Worm (Caenorhabditis elegans) whole organism, L4/young adult: ENCODE data around the gene asp-8.

ENCODE experiments used
- W03F9.2 ChIP-seq: fragments of 150-350 bp; optimal IDR thresholded peaks from 2 replicates; lab custom pipeline; 2014; ENCODE audit warnings: missing biosample characterization, missing genetic modification characterization
- dao-5 ChIP-seq: sonication (generic microtip); optimal IDR thresholded peaks from 2 replicates; lab custom pipeline; 2016; ENCODE audit warnings: missing genotype, missing genetic modification characterization, moderate library complexity, missing compliant biosample characterization

ce11 chrV:3032343-3032742 lies 8.0 kb downstream of the asp-8 start, which contains the start of gene irld-38:
- TF ChIP-seq W03F9.2 = no peak
- no peak for TF ChIP-seq dao-5 (tag; lab: Kevin White, UChicago)
